Worm (Caenorhabditis elegans) whole organism, mixed stage, embryonic: ENCODE results near the gene C35D6.13.

Experiments used
- M03D4.4 ChIP-seq: sonication (generic microtip); optimal IDR thresholded peaks from 2 replicates; lab custom pipeline; 2017; ENCODE audit warnings: mild to moderate bottlenecking, missing genetic modification characterization, missing compliant biosample characterization
- elt-1 ChIP-seq: sonication (generic microtip); optimal IDR thresholded peaks from 2 replicates; lab custom pipeline; 2017; ENCODE audit warnings: missing genetic modification characterization, mild to moderate bottlenecking, missing compliant biosample characterization, antibody characterized with exemption, moderate library complexity, borderline replicate concordance; ENCODE audit not compliant: insufficient read depth
- elt-3 ChIP-seq: fragments of 150-350 bp; optimal IDR thresholded peaks from 2 replicates; lab custom pipeline; 2014; ENCODE audit warnings: missing biosample characterization, missing genetic modification characterization
- mep-1 ChIP-seq: fragments of 150-350 bp; optimal IDR thresholded peaks from 2 replicates; lab custom pipeline; 2017; ENCODE audit warnings: missing biosample characterization, missing genetic modification reagents, missing genetic modification characterization, inconsistent platforms
- mls-2 ChIP-seq: sonication (generic microtip); optimal IDR thresholded peaks from 2 replicates; lab custom pipeline; 2016; ENCODE audit warnings: mild to moderate bottlenecking, missing genetic modification characterization, moderate library complexity, missing compliant biosample characterization
- nhr-237 ChIP-seq: fragments of 150-350 bp; optimal IDR thresholded peaks from 2 replicates; lab custom pipeline; 2014; ENCODE audit warnings: missing biosample characterization, missing genetic modification characterization
- nhr-76 ChIP-seq: sonication (generic microtip); optimal IDR thresholded peaks from 2 replicates; lab custom pipeline; 2017; ENCODE audit warnings: missing biosample characterization, missing genetic modification characterization
- pha-4 ChIP-seq: fragments of 150-350 bp; optimal IDR thresholded peaks from 2 replicates; lab custom pipeline; 2018; ENCODE audit warnings: missing biosample characterization, missing genetic modification reagents, missing genetic modification characterization
- snpc-4 ChIP-seq: fragments of 150-350 bp; optimal IDR thresholded peaks from 2 replicates; lab custom pipeline; 2014; ENCODE audit warnings: missing biosample characterization, missing genetic modification characterization
- sptf-1 ChIP-seq: sonication (generic microtip); optimal IDR thresholded peaks from 2 replicates; lab custom pipeline; 2017; ENCODE audit warnings: mild to moderate bottlenecking, missing genetic modification characterization, moderate library complexity, missing compliant biosample characterization
- unc-39 ChIP-seq: fragments of 150-350 bp; optimal IDR thresholded peaks from 2 replicates; lab custom pipeline; 2014; ENCODE audit warnings: missing biosample characterization, missing genetic modification characterization
- unc-62 ChIP-seq: fragments of 150-350 bp; optimal IDR thresholded peaks from 2 replicates; lab custom pipeline; 2014; ENCODE audit warnings: missing biosample characterization, missing genetic modification reagents, missing genetic modification characterization
- ztf-11 ChIP-seq: fragments of 150-350 bp; optimal IDR thresholded peaks from 2 replicates; lab custom pipeline; 2014; ENCODE audit warnings: missing biosample characterization, missing genetic modification characterization

DNA sequence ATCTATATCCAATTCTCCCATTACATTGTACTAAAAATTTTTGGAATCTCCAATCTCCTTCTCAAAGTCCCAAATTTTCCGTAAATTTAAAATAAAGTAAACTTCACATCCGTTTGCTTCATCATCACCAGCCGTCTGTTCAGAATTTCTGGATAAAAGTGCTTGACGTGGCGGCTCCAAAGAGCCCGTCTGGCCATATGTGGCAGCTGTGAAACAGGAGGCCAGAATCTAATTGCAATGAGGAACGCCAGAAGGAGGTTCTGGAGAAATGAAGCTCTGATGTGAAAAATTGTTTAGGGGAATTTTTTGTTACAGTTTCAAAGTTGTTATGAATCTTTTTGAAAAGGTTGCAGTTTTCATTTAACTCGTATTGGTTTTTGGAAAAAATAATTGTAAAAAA, 43.5 kb downstream of the C35D6.13 start:
- TF ChIP-seq unc-39 (tag; lab: Kevin White, UChicago) = no peak
- no peak for TF ChIP-seq snpc-4
- TF ChIP-seq sptf-1 (tag; lab: Kevin White, UChicago) = no peak
- no peak for TF ChIP-seq elt-1 (tag; lab: Kevin White, UChicago)
- TF ChIP-seq unc-62 (GFP tag; lab: Kevin White, UChicago) = no peak
- TF ChIP-seq pha-4 (tag; lab: Kevin White, UChicago) = no peak
- TF ChIP-seq ztf-11 (tag; lab: Kevin White, UChicago) = no peak
- TF ChIP-seq nhr-76 (tag; lab: Kevin White, UChicago) = no peak
- no peak for TF ChIP-seq elt-3 (tag; lab: Kevin White, UChicago)
- TF ChIP-seq nhr-237 (tag; lab: Kevin White, UChicago) = no peak
- no peak for TF ChIP-seq mep-1 (tag; lab: Kevin White, UChicago)
- TF ChIP-seq M03D4.4 (tag; lab: Kevin White, UChicago) = no peak
- TF ChIP-seq mls-2 (tag; lab: Kevin White, UChicago) = no peak
